Fruit fly (Drosophila melanogaster) whole organism, embryonic: ENCODE results near the gene CG10353.

Experiments used
- Atf6 ChIP-seq: fragments of 200-800 bp; sonication (Bioruptor generic); IDR thresholded peaks from 2 replicates; pipeline ENCODE4 v1.3.6; 2022; ENCODE audit warnings: missing biosample characterization, missing genetic modification characterization
- CG10209 ChIP-seq: fragments of 200-800 bp; sonication (Bioruptor generic); optimal IDR thresholded peaks from 3 replicates; lab custom pipeline; 2017; ENCODE audit warnings: missing biosample characterization, mild to moderate bottlenecking, missing genetic modification characterization, missing genetic modification reagents
- CG10267 ChIP-seq: fragments of 200-800 bp; sonication (Bioruptor generic); optimal IDR thresholded peaks from 2 replicates; lab custom pipeline; 2018; ENCODE audit warnings: missing biosample characterization, mild to moderate bottlenecking, missing genetic modification characterization, moderate library complexity
- CG11085 ChIP-seq: fragments of 200-800 bp; sonication (Bioruptor generic); IDR thresholded peaks from 2 replicates; pipeline ENCODE4 v1.3.6; 2022; ENCODE audit warnings: missing biosample characterization, missing genetic modification characterization
- CG12769 ChIP-seq: fragments of 200-800 bp; sonication (Bioruptor generic); optimal IDR thresholded peaks from 2 replicates; lab custom pipeline; 2019; ENCODE audit warnings: missing biosample characterization, mild to moderate bottlenecking, missing genetic modification characterization, moderate library complexity
- CG13287 ChIP-seq: fragments of 200-800 bp; sonication (Bioruptor generic); IDR thresholded peaks from 2 replicates; pipeline ENCODE4 v1.3.6; 2022; ENCODE audit warnings: missing biosample characterization, missing genetic modification characterization; ENCODE audit not compliant: partially characterized antibody
- CG15073 ChIP-seq: fragments of 200-800 bp; sonication (Bioruptor generic); optimal IDR thresholded peaks from 2 replicates; lab custom pipeline; 2016; ENCODE audit warnings: missing biosample characterization, missing genetic modification characterization
- CG15696 ChIP-seq: fragments of 200-800 bp; sonication (Bioruptor generic); optimal IDR thresholded peaks from 2 replicates; lab custom pipeline; 2019; ENCODE audit warnings: missing biosample characterization, mild to moderate bottlenecking, missing genetic modification characterization, moderate library complexity
- CG2678 ChIP-seq: fragments of 200-800 bp; sonication (Bioruptor generic); optimal IDR thresholded peaks from 3 replicates; lab custom pipeline; 2019; ENCODE audit warnings: missing biosample characterization, mild to moderate bottlenecking, missing genetic modification characterization, moderate library complexity
- CG4282 ChIP-seq: fragments of 200-800 bp; sonication (Bioruptor generic); optimal IDR thresholded peaks from 2 replicates; lab custom pipeline; 2016; ENCODE audit warnings: missing biosample characterization, missing genetic modification characterization
- CG6683 ChIP-seq: fragments of 200-800 bp; sonication (Bioruptor generic); optimal IDR thresholded peaks from 2 replicates; lab custom pipeline; 2017; ENCODE audit warnings: missing biosample characterization, mild to moderate bottlenecking, missing genetic modification characterization, missing genetic modification reagents
- CG6813 ChIP-seq: fragments of 200-800 bp; sonication (Bioruptor generic); optimal IDR thresholded peaks from 2 replicates; lab custom pipeline; 2017; ENCODE audit warnings: missing biosample characterization, missing genetic modification characterization, mild to moderate bottlenecking, moderate library complexity, missing genetic modification reagents
- CG7372 ChIP-seq: fragments of 200-800 bp; sonication (Bioruptor generic); IDR thresholded peaks from 2 replicates; pipeline ENCODE4 v1.3.6; 2022; ENCODE audit warnings: missing biosample characterization, missing genetic modification characterization
- CG7786 ChIP-seq: fragments of 200-800 bp; sonication (Bioruptor generic); optimal IDR thresholded peaks from 2 replicates; lab custom pipeline; 2016; ENCODE audit warnings: missing biosample characterization, missing genetic modification characterization
- CG8478 ChIP-seq: fragments of >200 bp; optimal IDR thresholded peaks from 2 replicates; lab custom pipeline; 2018
- CG8924 ChIP-seq: fragments of 200-800 bp; optimal IDR thresholded peaks from 3 replicates; lab custom pipeline; 2019; ENCODE audit warnings: missing biosample characterization, mild to moderate bottlenecking, missing genetic modification characterization, moderate library complexity
- CG8944 ChIP-seq: fragments of 200-800 bp; sonication (Bioruptor generic); optimal IDR thresholded peaks from 3 replicates; lab custom pipeline; 2016; ENCODE audit warnings: missing biosample characterization, missing genetic modification characterization
- Doc2 ChIP-seq: fragments of 200-800 bp; sonication (Bioruptor generic); IDR thresholded peaks from 2 replicates; pipeline ENCODE4 v1.3.6; 2022; ENCODE audit warnings: missing biosample characterization, missing genetic modification characterization
- Dref ChIP-seq: fragments of 200-800 bp; sonication (Bioruptor generic); IDR thresholded peaks from 2 replicates; pipeline ENCODE4 v1.3.6; 2022; ENCODE audit warnings: missing biosample characterization, missing genetic modification characterization
- ERR ChIP-seq: fragments of 200-800 bp; sonication (Bioruptor generic); optimal IDR thresholded peaks from 2 replicates; lab custom pipeline; 2016; ENCODE audit warnings: missing biosample characterization, missing genetic modification characterization
- Gsc ChIP-seq: fragments of 200-800 bp; sonication (Bioruptor generic); IDR thresholded peaks from 2 replicates; pipeline ENCODE4 v1.3.6; 2022; ENCODE audit warnings: missing biosample characterization, missing genetic modification characterization
- Hr39 ChIP-seq: fragments of >200 bp; optimal IDR thresholded peaks from 2 replicates; lab custom pipeline; 2017
- Max ChIP-seq: fragments of 200-800 bp; sonication (Bioruptor generic); optimal IDR thresholded peaks from 2 replicates; lab custom pipeline; 2016; ENCODE audit warnings: missing biosample characterization, mild to moderate bottlenecking, missing genetic modification characterization
- Scr ChIP-seq: fragments of 200-800 bp; sonication (Bioruptor generic); IDR thresholded peaks from 2 replicates; pipeline ENCODE4 v1.3.6; 2022; ENCODE audit warnings: missing biosample characterization, missing genetic modification characterization; ENCODE audit not compliant: partially characterized antibody
- Stat92E ChIP-seq, 3 experiments: fragments of >200 bp in 2 of 3; fragments of 200-800 bp in 1 of 3; sonication (Bioruptor generic) in 1 of 3; optimal IDR thresholded peaks; 2 replicates each; lab custom pipeline; 2017 to 2019; ENCODE audit warnings: missing biosample characterization in 3 of 3, missing genetic modification characterization in 3 of 3, mild to moderate bottlenecking in 1 of 3, moderate library complexity in 1 of 3
- Taf1 ChIP-seq: fragments of 200-800 bp; sonication (Bioruptor generic); IDR thresholded peaks from 2 replicates; pipeline ENCODE4 v1.3.6; 2022; ENCODE audit warnings: missing biosample characterization, missing genetic modification characterization
- Xrp1 ChIP-seq: fragments of 200-800 bp; sonication (Bioruptor generic); IDR thresholded peaks from 2 replicates; pipeline ENCODE4 v1.3.6; 2022; ENCODE audit warnings: missing biosample characterization, missing genetic modification characterization
- ase ChIP-seq: fragments of 200-800 bp; sonication (Bioruptor generic); IDR thresholded peaks from 3 replicates; pipeline ENCODE4 v1.3.6; 2022; ENCODE audit warnings: missing biosample characterization, missing genetic modification characterization
- caup ChIP-seq: fragments of 200-800 bp; sonication (Bioruptor generic); optimal IDR thresholded peaks from 3 replicates; lab custom pipeline; 2017; ENCODE audit warnings: missing biosample characterization, mild to moderate bottlenecking, missing genetic modification characterization, moderate library complexity; ENCODE audit not compliant: severe bottlenecking
- ci ChIP-seq: fragments of 200-800 bp; sonication (Bioruptor generic); IDR thresholded peaks from 3 replicates; pipeline ENCODE4 v1.3.6; 2022; ENCODE audit warnings: missing biosample characterization, missing genetic modification characterization
- dati ChIP-seq: fragments of 200-800 bp; sonication (Bioruptor generic); IDR thresholded peaks from 2 replicates; pipeline ENCODE4 v1.3.6; 2022; ENCODE audit warnings: missing biosample characterization, missing genetic modification characterization
- dmrt99B ChIP-seq: fragments of 200-800 bp; sonication (Bioruptor generic); optimal IDR thresholded peaks from 2 replicates; lab custom pipeline; 2018; ENCODE audit warnings: missing biosample characterization, mild to moderate bottlenecking, missing genetic modification characterization, moderate library complexity
- esg ChIP-seq: fragments of 200-800 bp; sonication (Bioruptor generic); conservative IDR thresholded peaks from 2 replicates; pipeline ENCODE4 v1.3.6; 2022; ENCODE audit warnings: missing biosample characterization, missing genetic modification characterization
- ewg ChIP-seq: fragments of 200-800 bp; sonication (Bioruptor generic); optimal IDR thresholded peaks from 3 replicates; lab custom pipeline; 2017; ENCODE audit warnings: mild to moderate bottlenecking, missing biosample characterization, missing genetic modification reagents, missing genetic modification characterization
- fru ChIP-seq: fragments of >200 bp; optimal IDR thresholded peaks from 2 replicates; lab custom pipeline; 2017
- her ChIP-seq: fragments of 200-800 bp; sonication (Bioruptor generic); optimal IDR thresholded peaks from 2 replicates; lab custom pipeline; 2016; ENCODE audit warnings: missing biosample characterization, missing genetic modification characterization
- ken ChIP-seq: fragments of 200-800 bp; sonication (Bioruptor generic); IDR thresholded peaks from 3 replicates; pipeline ENCODE4 v1.3.6; 2022; ENCODE audit warnings: missing biosample characterization, missing genetic modification characterization
- lab ChIP-seq: fragments of 200-800 bp; sonication (Bioruptor generic); optimal IDR thresholded peaks from 3 replicates; lab custom pipeline; 2017; ENCODE audit warnings: missing biosample characterization, missing genetic modification characterization, mild to moderate bottlenecking, moderate library complexity, missing genetic modification reagents
- pho ChIP-seq: fragments of 200-800 bp; sonication (Bioruptor generic); optimal IDR thresholded peaks from 2 replicates; lab custom pipeline; 2016; ENCODE audit warnings: missing biosample characterization, missing genetic modification characterization
- pnt ChIP-seq: fragments of 200-800 bp; sonication (Bioruptor generic); optimal IDR thresholded peaks from 3 replicates; lab custom pipeline; 2016; ENCODE audit warnings: missing biosample characterization, missing genetic modification characterization
- rib ChIP-seq: fragments of 200-800 bp; sonication (Bioruptor generic); IDR thresholded peaks from 2 replicates; pipeline ENCODE4 v1.3.6; 2022; ENCODE audit warnings: missing biosample characterization, missing genetic modification characterization
- slbo ChIP-seq: fragments of 200-800 bp; sonication (Bioruptor generic); IDR thresholded peaks from 2 replicates; pipeline ENCODE4 v1.3.6; 2022; ENCODE audit warnings: missing biosample characterization, missing genetic modification characterization
- slou ChIP-seq: fragments of 200-800 bp; sonication (Bioruptor generic); optimal IDR thresholded peaks from 3 replicates; lab custom pipeline; 2016; ENCODE audit warnings: missing biosample characterization, missing genetic modification characterization
- tin ChIP-seq: fragments of 200-800 bp; sonication (Bioruptor generic); optimal IDR thresholded peaks from 3 replicates; lab custom pipeline; 2016; ENCODE audit warnings: missing biosample characterization, missing genetic modification characterization
- tll ChIP-seq, 2 experiments: fragments of 200-800 bp in 1 of 2; fragments of >200 bp in 1 of 2; sonication (Bioruptor generic) in 1 of 2; optimal IDR thresholded peaks; 2 replicates each; lab custom pipeline; 2017 to 2019; ENCODE audit warnings: missing biosample characterization in 2 of 2, missing genetic modification characterization in 2 of 2, mild to moderate bottlenecking in 1 of 2, moderate library complexity in 1 of 2
- ttk ChIP-seq: fragments of 200-800 bp; sonication (Bioruptor generic); IDR thresholded peaks from 2 replicates; pipeline ENCODE4 v2.1.2; 2022; ENCODE audit warnings: missing biosample characterization, missing genetic modification characterization
- tup ChIP-seq: fragments of 200-800 bp; sonication (Bioruptor generic); optimal IDR thresholded peaks from 2 replicates; lab custom pipeline; 2016; ENCODE audit warnings: missing biosample characterization, mild to moderate bottlenecking, missing genetic modification characterization, moderate library complexity
- tx ChIP-seq: fragments of 200-800 bp; sonication (Bioruptor generic); optimal IDR thresholded peaks from 2 replicates; lab custom pipeline; 2016; ENCODE audit warnings: missing biosample characterization, missing genetic modification characterization
- vvl ChIP-seq: fragments of 200-800 bp; sonication (Bioruptor generic); IDR thresholded peaks from 2 replicates; pipeline ENCODE4 v1.3.6; 2022; ENCODE audit warnings: missing biosample characterization, missing genetic modification characterization
- wor ChIP-seq: fragments of 200-800 bp; sonication (Bioruptor generic); IDR thresholded peaks from 2 replicates; pipeline ENCODE4 v1.3.6; 2022; ENCODE audit warnings: missing biosample characterization, missing genetic modification characterization
- z ChIP-seq: fragments of 200-800 bp; sonication (Bioruptor generic); IDR thresholded peaks from 3 replicates; pipeline ENCODE4 v1.3.6; 2022; ENCODE audit warnings: missing biosample characterization, missing genetic modification characterization

Gene CG10353

DNA sequence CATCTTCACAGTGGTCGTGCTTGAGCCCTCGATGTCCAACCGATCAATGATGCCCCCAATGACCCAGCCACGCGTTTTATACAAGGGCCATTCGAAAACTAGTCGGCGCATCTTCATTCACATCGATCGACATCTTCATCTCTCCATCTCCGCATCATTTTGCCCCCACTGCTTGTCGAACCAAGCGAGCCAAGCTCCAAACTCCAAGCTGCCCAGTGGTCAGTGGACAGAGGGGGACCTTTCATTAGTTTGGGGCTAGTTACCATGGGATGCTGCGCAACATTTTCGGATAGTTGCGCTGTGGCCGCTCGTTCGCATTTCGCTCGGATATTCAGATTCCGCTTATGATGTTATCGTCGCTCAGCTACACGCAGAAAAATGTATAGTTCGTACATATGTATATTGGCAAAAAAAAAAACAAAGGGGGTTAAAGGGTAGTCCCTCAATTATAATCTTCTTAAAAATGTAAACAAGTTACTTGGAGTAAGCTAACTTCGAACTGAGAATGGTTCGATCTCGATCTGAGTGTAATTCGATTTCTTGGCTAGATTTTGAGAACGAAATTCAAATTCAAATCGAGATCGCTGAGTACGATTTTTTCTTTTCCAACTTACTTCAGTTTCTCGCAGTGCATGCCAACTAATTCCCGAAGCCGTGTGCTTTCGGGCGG, 40.8 kb downstream of the CG10353 start, which contains the start of gene CG15740 (continued):
- TF ChIP-seq ken (no peak; the same call in 2 of the 3 replicates), lab (GFP tag; lab: Kevin White, UChicago) (peak; percentile 12), CG6683 (GFP tag; lab: Kevin White, UChicago) (no peak), Scr (GFP tag; lab: Robert Waterston, UW) (no peak), Dref (GFP tag; lab: Robert Waterston, UW) (no peak), dmrt99B (tag; lab: Kevin White, UChicago) (peak; percentile 79), CG8478 (lab: Kevin White, UChicago) (no peak), CG4282 (no peak), slbo (peak; percentile 53), rib (no peak), Taf1 (GFP tag; lab: Robert Waterston, UW) (no peak), ewg (no peak), z (GFP tag; lab: Robert Waterston, UW) (no peak), fru (no peak), tx (GFP tag; lab: Kevin White, UChicago) (no peak), esg (peak; percentile 69), her (GFP tag; lab: Kevin White, UChicago) (no peak), CG10267 (tag; lab: Kevin White, UChicago) (no peak), Stat92E (GFP tag; optimal IDR thresholded peaks at IDR 0.05; lab: Kevin White, UChicago) (no peak), CG15696 (tag; lab: Kevin White, UChicago) (no peak), vvl (GFP tag; lab: Robert Waterston, UW) (peak; percentile 52), CG7372 (no peak), tin (GFP tag; lab: Kevin White, UChicago) (no peak), ci (peak; percentile 62; the same call in 1 of the 3 replicates), Atf6 (GFP tag; lab: Robert Waterston, UW) (peak; percentile 73; the same call in 1 of the 2 replicates), pho (no peak), CG12769 (tag; lab: Kevin White, UChicago) (no peak), ERR (GFP tag; lab: Kevin White, UChicago) (no peak), tll (GFP tag; optimal IDR thresholded peaks at IDR 0.05; lab: Kevin White, UChicago) (no peak), CG8924 (tag; lab: Kevin White, UChicago) (no peak), ttk (peak; percentile 58; the same call in 1 of the 2 replicates), slou (no peak), CG8944 (GFP tag; lab: Kevin White, UChicago) (no peak), CG15073 (GFP tag; lab: Kevin White, UChicago) (no peak), tup (GFP tag; lab: Kevin White, UChicago) (no peak), caup (GFP tag; lab: Kevin White, UChicago) (peak; percentile 14), CG2678 (tag; lab: Kevin White, UChicago) (peak; percentile 49), Doc2 (GFP tag; lab: Robert Waterston, UW) (no peak), Max (GFP tag; lab: Kevin White, UChicago) (no peak), wor (GFP tag; lab: Robert Waterston, UW) (peak; percentile 45; the same call in 1 of the 2 replicates), Hr39 (lab: Kevin White, UChicago) (no peak), pnt (peak; percentile 45), ase (GFP tag; lab: Robert Waterston, UW) (0 out of 3 replicates have a peak, but pooled peaks have one; percentile 42), Gsc (no peak), CG6813 (GFP tag; lab: Kevin White, UChicago) (no peak), CG13287 (GFP tag; lab: Robert Waterston, UW) (no peak), dati (GFP tag; lab: Robert Waterston, UW) (no peak; the same call in 1 of the 2 replicates), Xrp1 (GFP tag; lab: Robert Waterston, UW) (peak; percentile 39; the same call in 1 of the 2 replicates), CG10209 (GFP tag; lab: Kevin White, UChicago) (peak; percentile 2), CG7786 (GFP tag; lab: Kevin White, UChicago) (no peak), CG11085 (GFP tag; lab: Robert Waterston, UW) (no peak)
